Fruit fly (Drosophila melanogaster) whole organism, adult: ENCODE measurements around the gene CG5126.
A peak's percentile ranks its signal among the peaks of the same experiment; 100 is the strongest.

Experiments used
- CG11617 ChIP-seq: fragments of 200-800 bp; sonication (Bioruptor generic); optimal IDR thresholded peaks from 2 replicates; lab custom pipeline; 2017; ENCODE audit warnings: mild to moderate bottlenecking, missing biosample characterization, missing genetic modification reagents, missing genetic modification characterization
- CG12768 ChIP-seq: fragments of 200-800 bp; sonication (Bioruptor generic); optimal IDR thresholded peaks from 2 replicates; lab custom pipeline; 2017; ENCODE audit warnings: missing biosample characterization, missing genetic modification characterization, mild to moderate bottlenecking, moderate library complexity, missing genetic modification reagents
- CG7045 ChIP-seq: fragments of 200-800 bp; sonication (Bioruptor generic); optimal IDR thresholded peaks from 2 replicates; lab custom pipeline; 2017; ENCODE audit warnings: missing biosample characterization, mild to moderate bottlenecking, missing genetic modification characterization
- Clk ChIP-seq: fragments of 200-800 bp; sonication (Bioruptor generic); optimal IDR thresholded peaks from 2 replicates; lab custom pipeline; 2017; ENCODE audit warnings: missing biosample characterization, missing genetic modification characterization
- kay ChIP-seq: fragments of 200-800 bp; sonication (Bioruptor generic); peaks from one replicate; lab custom pipeline; 2016; ENCODE audit warnings: missing biosample characterization, missing genetic modification characterization, borderline replicate concordance
- ovo ChIP-seq: fragments of 200-800 bp; sonication (Bioruptor generic); optimal IDR thresholded peaks from 2 replicates; lab custom pipeline; 2016; ENCODE audit warnings: missing biosample characterization, missing genetic modification characterization

dm6 chr2L:1185642-1186497 lies 2.0 kb upstream of the CG5126 start, which contains the start of gene CG5001:
- TF ChIP-seq CG11617 (GFP tag; lab: Kevin White, UChicago) (peak; percentile 49), Clk (GFP tag; lab: Kevin White, UChicago) (no peak), CG7045 (GFP tag; lab: Kevin White, UChicago) (peak; percentile 38), kay (GFP tag; lab: Kevin White, UChicago) (peak; percentile 79), ovo (GFP tag; lab: Kevin White, UChicago) (peak; percentile 38), CG12768 (GFP tag; lab: Kevin White, UChicago) (peak; percentile 61)
